Fruit fly (Drosophila melanogaster): ENCODE results near the gene CG1677.

CG1677 gene

dm6 chrX:7332493-7332892 lies 73.1 kb downstream of the CG1677 start (continued):
- TF ChIP-seq CG12391 (tag; optimal IDR thresholded peaks at IDR 0.05) = peak; percentile 54
- TF ChIP-seq fu2 (GFP tag; optimal IDR thresholded peaks at IDR 0.05) = peak; percentile 60
- TF ChIP-seq crp (GFP tag; optimal IDR thresholded peaks at IDR 0.05) = no peak
- TF ChIP-seq CG18476 (GFP tag; optimal IDR thresholded peaks at IDR 0.05) = peak; percentile 16
- TF ChIP-seq CG17829 (tag; optimal IDR thresholded peaks at IDR 0.05) = peak; percentile 33
- TF ChIP-seq sens-2 (GFP tag; IDR thresholded peaks at IDR 0.05) = no peak
- TF ChIP-seq Med (GFP tag) = peak; percentile 96
- no peak for TF ChIP-seq Spps (tag; optimal IDR thresholded peaks at IDR 0.05)
- TF ChIP-seq CG17802 (tag; optimal IDR thresholded peaks at IDR 0.05) = no peak
- TF ChIP-seq Atf-2 (GFP tag; optimal IDR thresholded peaks at IDR 0.05) = peak; percentile 55
- no peak for TF ChIP-seq pfk (GFP tag; optimal IDR thresholded peaks at IDR 0.05)
- TF ChIP-seq CG12071 (GFP tag; optimal IDR thresholded peaks at IDR 0.05) = peak; percentile 39
- 0 out of 2 replicates have a peak, but pooled peaks have one; percentile 47 for TF ChIP-seq sisA (GFP tag; IDR thresholded peaks at IDR 0.05)
- peak; percentile 45 for TF ChIP-seq CG16863 (GFP tag; optimal IDR thresholded peaks at IDR 0.05)
- no peak for TF ChIP-seq ac (GFP tag; optimal IDR thresholded peaks at IDR 0.05)
- TF ChIP-seq Xbp1 (GFP tag; optimal IDR thresholded peaks at IDR 0.05) = peak; percentile 59
- peak; percentile 29 for TF ChIP-seq ATbp (GFP tag; optimal IDR thresholded peaks at IDR 0.05)
- peak; percentile 81 for TF ChIP-seq row (GFP tag; IDR thresholded peaks at IDR 0.05)
- peak; percentile 86 for TF ChIP-seq Rfx (GFP tag; IDR thresholded peaks at IDR 0.05)
- 0 out of 2 replicates have a peak, but pooled peaks have one; percentile 14 for TF ChIP-seq Ravus (GFP tag; IDR thresholded peaks at IDR 0.05)
- peak; percentile 83 for TF ChIP-seq HmgZ (tag; optimal IDR thresholded peaks at IDR 0.05)
- peak; percentile 30 for TF ChIP-seq CG5245 (GFP tag; optimal IDR thresholded peaks at IDR 0.05)
- no peak for TF ChIP-seq pzg (GFP tag; optimal IDR thresholded peaks at IDR 0.05)
- no peak for TF ChIP-seq CG10431 (GFP tag; optimal IDR thresholded peaks at IDR 0.05)
- peak; percentile 73 for TF ChIP-seq Ada2b (GFP tag; IDR thresholded peaks at IDR 0.05)
- TF ChIP-seq ind (GFP tag; optimal IDR thresholded peaks at IDR 0.05) = peak; percentile 62
- peak; percentile 61 for TF ChIP-seq CG1603 (tag; optimal IDR thresholded peaks at IDR 0.05)
- TF ChIP-seq Vsx1 (GFP tag; optimal IDR thresholded peaks at IDR 0.05) = peak; percentile 4
- no peak for TF ChIP-seq nerfin-1 (tag; optimal IDR thresholded peaks at IDR 0.05)
- peak; percentile 7 for TF ChIP-seq CG3838 (GFP tag; optimal IDR thresholded peaks at IDR 0.05)
- TF ChIP-seq Myb (GFP tag; optimal IDR thresholded peaks at IDR 0.05) = peak; percentile 54
- peak; percentile 55 for TF ChIP-seq CG18011 (GFP tag; optimal IDR thresholded peaks at IDR 0.05)
- peak; percentile 60 for TF ChIP-seq luna (GFP tag; optimal IDR thresholded peaks at IDR 0.05)
- no peak for TF ChIP-seq Hey (tag; optimal IDR thresholded peaks at IDR 0.05)
- TF ChIP-seq dmrt11E (tag; optimal IDR thresholded peaks at IDR 0.05) = peak; percentile 23
- TF ChIP-seq Atf6 (GFP tag; IDR thresholded peaks at IDR 0.05) = peak; percentile 78
- TF ChIP-seq CG11695 (GFP tag; IDR thresholded peaks at IDR 0.05) = peak; percentile 66; the same call in 1 of the 3 replicates
- TF ChIP-seq CG10209 (GFP tag; optimal IDR thresholded peaks at IDR 0.05) = peak; percentile 57
- peak; percentile 82 for TF ChIP-seq lab (GFP tag; optimal IDR thresholded peaks at IDR 0.05)
- peak; percentile 49; the same call in 1 of the 3 replicates for TF ChIP-seq CG2889 (GFP tag; IDR thresholded peaks at IDR 0.05)
- TF ChIP-seq kah (GFP tag; optimal IDR thresholded peaks at IDR 0.05) = peak; percentile 3
- TF ChIP-seq sens (GFP tag) = peak; percentile 71
- TF ChIP-seq ssp (GFP tag; IDR thresholded peaks at IDR 0.05) = peak; percentile 28; the same call in 1 of the 2 replicates
- peak; percentile 38; the same call in 1 of the 2 replicates for TF ChIP-seq HLH3B (GFP tag; IDR thresholded peaks at IDR 0.05)
- TF ChIP-seq Oaz (GFP tag; IDR thresholded peaks at IDR 0.05) = peak; percentile 66
- TF ChIP-seq NC2α (GFP tag; optimal IDR thresholded peaks at IDR 0.05) = no peak
- no peak for TF ChIP-seq CG2129 (GFP tag; IDR thresholded peaks at IDR 0.05; ENCODE audit: partially characterized antibody)
- TF ChIP-seq Camta (GFP tag; optimal IDR thresholded peaks at IDR 0.05) = peak; percentile 48
- TF ChIP-seq Ets97D (GFP tag; optimal IDR thresholded peaks at IDR 0.05) = peak; percentile 21
- peak; percentile 71 for TF ChIP-seq unpg (GFP tag; optimal IDR thresholded peaks at IDR 0.05)
- no peak for TF ChIP-seq CG6254 (GFP tag; optimal IDR thresholded peaks at IDR 0.05)

All from whole organism, embryonic.